Worm (Caenorhabditis elegans): Measurements from ENCODE around the gene clec-157.

Gene clec-157

DNA sequence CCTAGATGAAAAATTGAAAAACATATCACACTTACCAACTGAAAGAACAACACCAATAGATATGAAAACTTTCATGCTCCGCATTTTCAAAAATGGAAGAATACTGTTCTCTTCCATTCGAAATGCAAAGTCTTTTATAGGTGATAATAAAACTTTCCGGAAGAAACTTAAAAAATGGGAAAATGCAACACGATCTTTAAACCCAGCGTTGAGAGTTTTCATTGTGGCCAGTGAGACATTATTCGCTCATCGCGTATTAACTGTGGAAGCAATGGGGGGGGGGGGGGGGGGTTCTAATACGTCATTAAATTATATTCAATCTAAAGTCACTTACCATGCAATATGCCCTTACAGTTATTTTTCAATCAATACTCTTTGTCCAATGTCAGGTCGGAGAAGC, at the start of gene clec-157, which contains the start of gene fkh-5:
clec-157 (minus strand) TSS at position 101 of the 400 bp plus-strand sequence.
fkh-5 (plus strand) TSS at position 336 of the 400 bp plus-strand sequence.
- no peak for TF ChIP-seq unc-39 (tag; optimal IDR thresholded peaks at IDR 0.05)
- TF ChIP-seq mbf-1 (tag; optimal IDR thresholded peaks at IDR 0.05), result no peak
- no peak for TF ChIP-seq sem-4 (tag; optimal IDR thresholded peaks at IDR 0.05)
- TF ChIP-seq alr-1 (tag; optimal IDR thresholded peaks at IDR 0.05), result no peak
- TF ChIP-seq F13H6.1 (tag; optimal IDR thresholded peaks at IDR 0.05), result no peak
- no peak for TF ChIP-seq elt-1 (tag; optimal IDR thresholded peaks at IDR 0.05)
- no peak for TF ChIP-seq sma-9 (GFP tag; optimal IDR thresholded peaks at IDR 0.05)
- no peak for TF ChIP-seq sma-9 (tag; optimal IDR thresholded peaks at IDR 0.05)
- no peak for TF ChIP-seq elt-3 (tag; optimal IDR thresholded peaks at IDR 0.05)
- TF ChIP-seq lin-11 (tag; optimal IDR thresholded peaks at IDR 0.05), result no peak
- no peak for TF ChIP-seq nhr-25 (tag; optimal IDR thresholded peaks at IDR 0.05)
- no peak for TF ChIP-seq ama-1 (optimal IDR thresholded peaks at IDR 0.05)
- no peak for TF ChIP-seq ceh-82 (tag; optimal IDR thresholded peaks at IDR 0.05)
- TF ChIP-seq C34F6.9 (tag; optimal IDR thresholded peaks at IDR 0.05), result no peak
- no peak for TF ChIP-seq crh-2 (tag; optimal IDR thresholded peaks at IDR 0.05)
- no peak for TF ChIP-seq fos-1 (tag; optimal IDR thresholded peaks at IDR 0.05)

- no peak for TF ChIP-seq ztf-11 (tag; optimal IDR thresholded peaks at IDR 0.05)
- TF ChIP-seq alr-1 (tag; optimal IDR thresholded peaks at IDR 0.05), result no peak
- TF ChIP-seq zag-1 (tag; optimal IDR thresholded peaks at IDR 0.05), result no peak
- TF ChIP-seq unc-62 (GFP tag; optimal IDR thresholded peaks at IDR 0.05), result no peak
- TF ChIP-seq aly-2 (tag; optimal IDR thresholded peaks at IDR 0.05), result no peak
- no peak for TF ChIP-seq lin-11 (tag; optimal IDR thresholded peaks at IDR 0.05)
Observed at ce11 chrIII:4893540-4893939, 49.3 kb upstream of the clec-157 start, which contains the start of gene F26F4.6. TSS of gene F26F4.6 (minus strand) at chrIII:4893640.

DNA sequence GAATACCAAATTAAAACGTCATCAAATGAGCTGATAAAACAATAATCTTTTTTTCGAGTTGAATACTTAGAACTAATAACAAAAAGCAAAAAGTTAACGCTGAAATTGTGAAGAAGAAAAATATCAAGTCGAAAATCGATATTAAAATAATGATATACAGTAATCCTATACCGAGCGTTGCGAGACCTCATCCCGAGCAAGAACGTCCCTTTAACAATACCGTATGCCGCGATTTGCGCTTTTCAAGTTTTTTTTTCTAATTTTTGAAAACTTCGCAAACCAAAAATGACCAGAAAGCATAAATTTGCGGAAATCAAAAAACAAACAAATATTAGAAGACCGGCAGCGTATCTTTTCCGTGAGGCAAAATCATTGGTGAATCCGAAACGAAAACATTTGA, 46.8 kb upstream of the clec-157 start, which contains the start of gene F26F4.5:
F26F4.5 (minus strand) TSS at position 256 of the 400 bp plus-strand sequence.
- no peak for TF ChIP-seq sem-4 (tag; optimal IDR thresholded peaks at IDR 0.05)
- no peak for TF ChIP-seq mdl-1 (tag; optimal IDR thresholded peaks at IDR 0.05)
- no peak for TF ChIP-seq lin-39 (tag; optimal IDR thresholded peaks at IDR 0.05)
- no peak for TF ChIP-seq ceh-82 (tag; optimal IDR thresholded peaks at IDR 0.05)
- no peak for TF ChIP-seq nhr-11 (tag; optimal IDR thresholded peaks at IDR 0.05)
- no peak for TF ChIP-seq fos-1 (tag; optimal IDR thresholded peaks at IDR 0.05)

DNA sequence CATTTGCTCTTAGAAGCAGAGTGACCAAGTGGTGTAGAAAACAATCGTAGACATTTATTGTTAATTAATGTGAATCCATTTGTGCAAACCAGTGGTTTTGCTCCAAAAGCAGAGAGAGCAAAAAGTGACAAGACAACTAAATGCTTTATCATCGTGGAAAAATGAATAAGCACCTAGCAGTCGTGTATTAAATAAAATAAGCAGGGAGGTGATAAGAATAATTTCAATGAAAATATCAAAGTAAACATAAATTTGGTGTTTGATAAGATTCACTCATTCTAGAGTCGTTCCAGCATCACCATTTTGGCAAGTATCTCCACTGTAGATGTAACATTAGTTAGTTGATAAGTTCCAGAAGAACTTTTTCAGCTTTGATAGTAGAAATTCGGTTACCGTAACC, 43.1 kb upstream of the clec-157 start, which contains the start of gene clec-6:
clec-6 (minus strand) TSS at position 154 of the 400 bp plus-strand sequence.
- TF ChIP-seq peb-1 (tag; optimal IDR thresholded peaks at IDR 0.05) (no peak), sem-4 (tag; optimal IDR thresholded peaks at IDR 0.05) (no peak), R02D3.7 (tag; optimal IDR thresholded peaks at IDR 0.05) (no peak), blmp-1 (tag; optimal IDR thresholded peaks at IDR 0.05; ENCODE audit: insufficient read depth) (no peak), fos-1 (tag; optimal IDR thresholded peaks at IDR 0.05) (peak; percentile 84), nhr-77 (tag; optimal IDR thresholded peaks at IDR 0.05) (no peak), nhr-11 (tag; optimal IDR thresholded peaks at IDR 0.05) (no peak)

- TF ChIP-seq ama-1 (optimal IDR thresholded peaks at IDR 0.05) (no peak), unc-39 (tag; optimal IDR thresholded peaks at IDR 0.05) (no peak), fos-1 (tag; optimal IDR thresholded peaks at IDR 0.05) (peak; percentile 77)
Observed at ce11 chrIII:4883429-4883828, 39.2 kb upstream of the clec-157 start, which contains the start of gene clec-5. TSS of gene clec-5 (minus strand) at chrIII:4883606.

ce11 chrIII:4881955-4882354, 37.7 kb upstream of the clec-157 start:
- TF ChIP-seq fos-1 (tag; optimal IDR thresholded peaks at IDR 0.05) (peak; percentile 24), lsy-2 (tag; optimal IDR thresholded peaks at IDR 0.05) (no peak)

DNA sequence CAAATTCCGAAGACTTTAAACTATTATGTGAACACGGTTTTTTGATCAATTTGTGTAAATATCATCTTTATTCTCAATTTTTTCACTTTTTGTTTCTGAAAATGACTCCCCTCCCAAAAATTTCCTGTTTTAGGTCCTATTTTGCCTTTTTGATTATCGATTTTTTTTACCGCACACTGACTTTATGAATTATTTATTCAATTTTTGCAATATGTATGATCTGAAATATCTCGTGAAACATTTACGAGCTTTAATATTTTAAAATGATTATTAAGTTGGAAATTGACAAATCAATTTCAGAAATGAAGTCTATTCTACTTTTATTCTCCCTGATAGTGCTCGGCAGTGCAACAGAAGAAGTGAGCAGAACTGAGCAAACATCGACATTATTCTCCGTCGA, 35.2 kb upstream of the clec-157 start, which contains the start of gene C35D10.1:
C35D10.1 (plus strand) TSS at position 301 of the 400 bp plus-strand sequence.
- TF ChIP-seq C34F6.9 (tag; optimal IDR thresholded peaks at IDR 0.05) (no peak), ZK546.5 (tag; optimal IDR thresholded peaks at IDR 0.05) (no peak), nhr-10 (tag; optimal IDR thresholded peaks at IDR 0.05) (no peak), fos-1 (tag; optimal IDR thresholded peaks at IDR 0.05) (no peak), nhr-6 (tag; optimal IDR thresholded peaks at IDR 0.05) (no peak), alr-1 (tag; optimal IDR thresholded peaks at IDR 0.05) (no peak), ceh-82 (tag; optimal IDR thresholded peaks at IDR 0.05) (no peak), zag-1 (tag; optimal IDR thresholded peaks at IDR 0.05) (no peak), dmd-4 (tag; optimal IDR thresholded peaks at IDR 0.05) (no peak)

Measured in whole organism, L2 larva.